Fruit fly (Drosophila melanogaster) Kc167 (cell line): ENCODE data around the gene NaPi-III.

ENCODE experiments used
- h ChIP-seq: fragments of >200 bp; optimal IDR thresholded peaks from 3 replicates; lab custom pipeline; 2018; ENCODE audit warnings: missing external identifiers
- insv ChIP-seq: fragments of >200 bp; optimal IDR thresholded peaks from 3 replicates; lab custom pipeline; 2018; ENCODE audit warnings: missing external identifiers
- psq ChIP-seq: fragments of >200 bp; optimal IDR thresholded peaks from 2 replicates; lab custom pipeline; 2017; ENCODE audit warnings: missing external identifiers

DNA sequence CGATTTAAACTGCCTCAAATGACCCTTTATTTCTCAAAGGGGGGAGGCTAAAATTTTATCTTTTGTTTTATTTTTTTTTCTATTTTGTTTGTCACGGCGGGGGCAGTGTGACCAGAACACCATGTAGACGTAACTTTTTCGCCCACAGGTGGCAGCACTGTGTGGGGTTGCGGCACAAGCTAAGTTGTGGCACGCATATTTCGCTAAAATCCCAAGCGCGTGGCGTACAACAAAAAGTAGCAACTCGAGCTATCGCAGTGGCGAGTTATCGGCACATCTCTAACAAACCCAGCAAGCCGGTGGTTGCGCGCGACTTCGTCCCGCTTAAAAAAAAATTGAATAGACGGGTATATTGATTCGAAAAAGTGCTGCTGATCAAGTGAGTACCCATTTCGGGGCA, at the start of gene NaPi-III, which contains the start of gene Ufd1:
- TF ChIP-seq psq (lab: Kevin White, UChicago) (no peak), h (no peak), insv (no peak)
